Worm (Caenorhabditis elegans) whole organism, midembryonic: ENCODE results near the gene tbcc-1.

Experiments used
- flt-1 ChIP-seq: fragments of 200-800 bp; sonication (Bioruptor generic); IDR thresholded peaks from 2 replicates; pipeline ENCODE4 v1.3.6; 2022; ENCODE audit warnings: missing genetic modification characterization, missing compliant biosample characterization
- klf-2 ChIP-seq: fragments of 200-800 bp; sonication (Bioruptor generic); conservative IDR thresholded peaks from 2 replicates; pipeline ENCODE4 v1.3.6; 2022; ENCODE audit warnings: missing genetic modification reagents, missing genetic modification characterization, missing compliant biosample characterization
- ref-1 ChIP-seq: fragments of 200-800 bp; sonication (Bioruptor generic); conservative IDR thresholded peaks from 2 replicates; pipeline ENCODE4 v1.3.6; 2022; ENCODE audit warnings: missing genetic modification reagents, missing genetic modification characterization, missing compliant biosample characterization

DNA sequence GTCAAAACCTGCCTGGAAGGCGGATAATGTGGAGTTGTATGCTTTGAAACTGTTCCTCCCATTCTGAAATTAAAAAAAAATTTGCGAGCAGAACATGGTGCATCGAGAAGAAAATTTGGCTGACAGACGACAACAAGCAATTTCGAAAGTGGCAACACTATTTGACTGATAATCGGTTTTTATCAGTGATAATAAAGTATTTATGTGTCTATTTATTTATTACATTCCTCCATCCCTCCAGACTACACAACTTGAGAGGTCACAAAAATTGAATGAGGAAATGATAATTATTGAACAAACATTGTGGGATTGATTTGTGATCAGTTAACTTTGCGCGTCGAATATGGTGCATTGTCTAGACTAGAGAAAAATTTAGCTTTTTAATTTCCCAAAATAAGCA is 48.8 kb upstream of the tbcc-1 start, which contains the start of gene cest-25:
- TF ChIP-seq flt-1 (GFP tag; lab: Robert Waterston, UW) (no peak), ref-1 (no peak), klf-2 (GFP tag; lab: Robert Waterston, UW) (no peak)
